Worm (Caenorhabditis elegans): ENCODE measurements around the gene ugt-45.

ce11 chrIV:3742426-3742839 lies 8.5 kb downstream of the ugt-45 start:
- TF ChIP-seq efl-1 (GFP tag; optimal IDR thresholded peaks at IDR 0.05) (no peak), snpc-1.3 (tag; optimal IDR thresholded peaks at IDR 0.05; ENCODE audit: insufficient read depth) (no peak)
